Fruit fly (Drosophila melanogaster): ENCODE data around the gene sba.

The sba gene

dm6 chr3R:23927429-23927828 is 4.7 kb upstream of the sba start, which contains the start of gene CG13601 (continued):
- TF ChIP-seq nerfin-1 (tag; optimal IDR thresholded peaks at IDR 0.05) (peak; percentile 17), CG7372 (GFP tag; IDR thresholded peaks at IDR 0.05) (no peak), fd102C (GFP tag; optimal IDR thresholded peaks at IDR 0.05) (no peak), HmgD (GFP tag; optimal IDR thresholded peaks at IDR 0.05) (no peak), CG14710 (tag; optimal IDR thresholded peaks at IDR 0.05) (peak; percentile 37), h (optimal IDR thresholded peaks at IDR 0.05) (no peak), nerfin-2 (GFP tag; IDR thresholded peaks at IDR 0.05; ENCODE audit: partially characterized antibody) (peak; percentile 40; the same call in 1 of the 2 replicates), CG4404 (GFP tag; IDR thresholded peaks at IDR 0.05) (no peak), CG4328 (GFP tag; optimal IDR thresholded peaks at IDR 0.05) (peak; percentile 36), CG2202 (tag; optimal IDR thresholded peaks at IDR 0.05) (no peak), vfl (GFP tag; optimal IDR thresholded peaks at IDR 0.05) (peak; percentile 14), BEAF-32 (GFP tag; optimal IDR thresholded peaks at IDR 0.05) (peak; percentile 82), H2.0 (GFP tag; IDR thresholded peaks at IDR 0.05) (peak; percentile 24; the same call in 1 of the 2 replicates), CG11398 (GFP tag; optimal IDR thresholded peaks at IDR 0.05) (no peak), ttk (GFP tag; IDR thresholded peaks at IDR 0.05) (peak; percentile 38; the same call in 1 of the 2 replicates), CG34422 (GFP tag; IDR thresholded peaks at IDR 0.05) (peak; percentile 49; the same call in 1 of the 3 replicates), Antp (GFP tag; optimal IDR thresholded peaks at IDR 0.05) (no peak), E2f2 (GFP tag; IDR thresholded peaks at IDR 0.05) (peak; percentile 43), CG17912 (GFP tag; optimal IDR thresholded peaks at IDR 0.05) (no peak), CG5245 (GFP tag; optimal IDR thresholded peaks at IDR 0.05) (no peak), CG5180 (GFP tag; optimal IDR thresholded peaks at IDR 0.05) (no peak), nom (GFP tag; optimal IDR thresholded peaks at IDR 0.05) (no peak), cwo (GFP tag; optimal IDR thresholded peaks at IDR 0.05) (no peak), slou (GFP tag; optimal IDR thresholded peaks at IDR 0.05) (no peak), CG7928 (GFP tag; optimal IDR thresholded peaks at IDR 0.05) (peak; percentile 54), CG12942 (GFP tag; optimal IDR thresholded peaks at IDR 0.05) (no peak), CG2889 (GFP tag; IDR thresholded peaks at IDR 0.05) (no peak), onecut (GFP tag; IDR thresholded peaks at IDR 0.05) (no peak), CG15269 (tag; optimal IDR thresholded peaks at IDR 0.05) (peak; percentile 33), CG7271 (tag; optimal IDR thresholded peaks at IDR 0.05) (no peak), exex (tag; optimal IDR thresholded peaks at IDR 0.05) (peak; percentile 27), Drgx (GFP tag; IDR thresholded peaks at IDR 0.05) (no peak), CG3407 (GFP tag; optimal IDR thresholded peaks at IDR 0.05) (no peak), sug (tag; optimal IDR thresholded peaks at IDR 0.05) (peak; percentile 30), CG2120 (GFP tag; optimal IDR thresholded peaks at IDR 0.05) (peak; percentile 55), tin (GFP tag; optimal IDR thresholded peaks at IDR 0.05) (no peak), twi (tag; optimal IDR thresholded peaks at IDR 0.05) (no peak), gt (GFP tag; IDR thresholded peaks at IDR 0.05) (no peak), lov (optimal IDR thresholded peaks at IDR 0.05) (no peak), lov (GFP tag; IDR thresholded peaks at IDR 0.05) (no peak), eve (GFP tag; optimal IDR thresholded peaks at IDR 0.05) (no peak), CG6254 (GFP tag; optimal IDR thresholded peaks at IDR 0.05) (no peak), ato (GFP tag; IDR thresholded peaks at IDR 0.05; ENCODE audit: partially characterized antibody) (peak; percentile 40; the same call in 1 of the 2 replicates), rib (GFP tag; IDR thresholded peaks at IDR 0.05) (no peak), CG9437 (GFP tag; optimal IDR thresholded peaks at IDR 0.05) (no peak), zen2 (GFP tag; IDR thresholded peaks at IDR 0.05; ENCODE audit: partially characterized antibody) (peak; percentile 51; the same call in 1 of the 3 replicates), Rx (GFP tag; IDR thresholded peaks at IDR 0.05) (no peak), repo (GFP tag; optimal IDR thresholded peaks at IDR 0.05) (no peak), salm (tag; optimal IDR thresholded peaks at IDR 0.05) (no peak), sob (GFP tag; IDR thresholded peaks at IDR 0.05) (peak; percentile 20; the same call in 1 of the 2 replicates), psq (GFP tag; optimal IDR thresholded peaks at IDR 0.05) (no peak), pros (GFP tag; optimal IDR thresholded peaks at IDR 0.05) (no peak)

Measured in whole organism, embryonic.